Fruit fly (Drosophila melanogaster): ENCODE results near the gene CG13312.

DNA sequence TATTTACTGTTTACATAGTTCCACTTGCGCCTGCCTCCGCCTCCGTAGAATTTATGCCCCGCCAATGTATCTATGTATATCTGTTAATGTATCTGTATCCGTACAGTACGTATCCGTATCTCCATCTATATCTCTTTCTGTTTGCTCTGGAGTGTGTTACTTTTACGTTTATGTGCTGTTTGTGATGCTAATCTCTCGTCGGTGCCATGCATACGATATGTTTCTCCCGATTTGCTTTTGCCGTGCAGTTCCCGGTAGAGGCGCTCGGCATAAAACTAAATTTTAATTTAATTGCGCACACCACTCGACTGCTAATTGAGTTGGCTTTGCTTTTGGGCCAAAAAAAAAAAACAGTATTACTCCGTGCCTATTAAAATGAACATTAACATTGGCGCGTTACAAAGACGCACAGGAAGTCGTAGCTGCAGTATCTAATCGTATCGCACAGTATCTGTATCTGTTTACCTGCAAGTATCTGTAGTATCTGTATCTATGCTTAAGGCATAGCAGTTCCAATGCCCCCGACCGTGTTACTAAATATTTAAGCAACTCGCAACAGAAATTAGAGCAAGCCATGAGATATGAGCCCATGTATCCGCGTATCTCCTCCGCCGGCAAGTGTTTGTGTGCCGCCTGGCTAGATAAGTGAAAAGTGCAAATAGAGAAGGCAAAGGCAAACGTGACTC is 23.1 kb upstream of the CG13312 start:
- TF ChIP-seq psq (optimal IDR thresholded peaks at IDR 0.05) (no peak), EcR (GFP tag; optimal IDR thresholded peaks at IDR 0.05) (no peak), usp (GFP tag; optimal IDR thresholded peaks at IDR 0.05) (no peak), pan (optimal IDR thresholded peaks at IDR 0.05) (no peak)

Data from whole organism.